Fruit fly (Drosophila melanogaster) Kc167 (cell line): Measurements from ENCODE around the gene CG31248.

Experiments used
- Sin3A ChIP-seq: fragments of >200 bp; optimal IDR thresholded peaks from 2 replicates; lab custom pipeline; 2018; ENCODE audit warnings: missing external identifiers
- h ChIP-seq: fragments of >200 bp; optimal IDR thresholded peaks from 3 replicates; lab custom pipeline; 2018; ENCODE audit warnings: missing external identifiers
- insv ChIP-seq: fragments of >200 bp; optimal IDR thresholded peaks from 3 replicates; lab custom pipeline; 2018; ENCODE audit warnings: missing external identifiers
- psq ChIP-seq: fragments of >200 bp; optimal IDR thresholded peaks from 2 replicates; lab custom pipeline; 2017; ENCODE audit warnings: missing external identifiers
- ttk ChIP-seq: sonication (Bioruptor generic); optimal IDR thresholded peaks from 2 replicates; lab custom pipeline; 2017; ENCODE audit warnings: missing external identifiers

DNA sequence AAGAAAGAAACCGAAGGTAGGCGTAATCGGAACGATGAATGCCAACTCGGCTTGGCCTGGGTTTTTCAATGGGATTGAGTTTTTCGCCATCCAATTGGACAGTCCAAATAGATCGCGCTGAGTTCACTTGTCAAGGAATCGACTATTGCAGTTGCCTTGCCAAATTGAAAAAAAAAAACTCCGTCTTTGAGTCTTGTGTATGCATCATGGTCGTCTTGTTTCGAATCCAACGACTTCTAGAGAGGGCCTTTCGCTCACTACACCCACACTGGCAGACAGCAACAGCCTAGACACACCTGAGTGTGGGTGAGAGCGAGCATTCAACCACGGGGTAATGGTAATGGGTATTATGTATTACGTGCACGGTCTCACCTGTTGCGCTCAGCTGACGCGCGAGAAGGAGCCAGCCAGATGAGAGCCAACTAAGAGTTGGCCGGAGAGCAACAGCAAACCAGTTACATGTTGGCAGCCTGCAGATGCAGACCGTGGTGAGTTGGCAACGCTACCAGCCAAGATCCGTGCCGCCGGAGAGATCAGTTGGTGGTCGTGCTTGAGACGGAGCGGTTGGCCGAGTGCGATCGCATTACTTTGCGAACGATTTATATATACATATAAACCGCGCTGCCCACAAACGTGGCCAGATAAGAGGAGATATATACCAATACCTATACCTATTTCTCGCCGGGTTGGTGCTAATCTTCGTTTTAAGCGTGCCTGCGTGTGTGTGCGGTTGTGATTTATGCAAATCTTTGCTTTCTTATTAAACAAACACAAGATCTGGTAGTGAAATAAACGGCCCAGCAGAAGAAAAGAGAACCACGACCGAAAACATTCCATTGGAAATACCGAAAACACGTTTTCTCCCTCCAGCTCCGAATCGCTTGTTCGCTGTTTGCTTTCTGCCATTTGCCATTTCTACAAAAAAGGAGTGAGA lies 33.5 kb downstream of the CG31248 start, which contains the start of gene sas:
- no peak for TF ChIP-seq ttk (lab: Kevin White, UChicago)
- TF ChIP-seq Sin3A (lab: Kevin White, UChicago): no peak
- no peak for TF ChIP-seq psq (lab: Kevin White, UChicago)
- no peak for TF ChIP-seq h (lab: Kevin White, UChicago)
- TF ChIP-seq insv (lab: Kevin White, UChicago): no peak
